Worm (Caenorhabditis elegans): ENCODE data around the gene glr-4.

The glr-4 gene

DNA sequence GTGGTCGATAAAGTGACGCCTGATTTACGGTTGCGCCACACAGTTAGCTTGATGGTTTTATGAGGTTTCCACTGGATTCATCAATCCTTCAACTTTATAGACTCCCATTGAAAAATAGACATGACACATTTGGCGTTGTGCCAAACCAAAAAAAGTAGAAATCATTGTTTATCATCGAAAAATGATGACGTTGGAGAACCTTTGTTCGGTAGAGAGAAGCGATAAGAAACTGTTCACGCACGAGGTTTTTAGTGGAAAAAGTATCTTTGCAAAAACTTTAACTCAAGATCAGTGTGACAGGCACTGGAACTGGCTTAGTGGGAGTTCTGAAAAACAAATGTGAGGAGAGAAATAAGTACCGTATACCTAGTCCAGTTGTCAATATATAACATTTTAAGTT is 19.5 kb upstream of the glr-4 start:
- TF ChIP-seq nhr-237 (tag; optimal IDR thresholded peaks at IDR 0.05) (no peak), flh-1 (GFP tag; optimal IDR thresholded peaks at IDR 0.05) (no peak), sem-2 (GFP tag; optimal IDR thresholded peaks at IDR 0.05) (no peak), ceh-43 (GFP tag; optimal IDR thresholded peaks at IDR 0.05) (no peak), lsy-2 (tag; optimal IDR thresholded peaks at IDR 0.05) (no peak), elt-1 (tag; optimal IDR thresholded peaks at IDR 0.05; ENCODE audit: borderline replicate concordance, insufficient read depth) (no peak), ceh-83 (GFP tag; optimal IDR thresholded peaks at IDR 0.05) (no peak), nhr-12 (tag; optimal IDR thresholded peaks at IDR 0.05) (no peak), pha-4 (tag; optimal IDR thresholded peaks at IDR 0.05) (no peak), zip-8 (tag; optimal IDR thresholded peaks at IDR 0.05) (no peak), ces-1 (GFP tag; optimal IDR thresholded peaks at IDR 0.05) (no peak), lin-32 (GFP tag; optimal IDR thresholded peaks at IDR 0.05) (no peak), drap-1 (GFP tag; optimal IDR thresholded peaks at IDR 0.05) (no peak), sptf-1 (tag; optimal IDR thresholded peaks at IDR 0.05) (no peak), nhr-28 (tag; optimal IDR thresholded peaks at IDR 0.05) (no peak), tbx-8 (GFP tag; optimal IDR thresholded peaks at IDR 0.05) (no peak), M03D4.4 (tag; optimal IDR thresholded peaks at IDR 0.05) (no peak)

DNA sequence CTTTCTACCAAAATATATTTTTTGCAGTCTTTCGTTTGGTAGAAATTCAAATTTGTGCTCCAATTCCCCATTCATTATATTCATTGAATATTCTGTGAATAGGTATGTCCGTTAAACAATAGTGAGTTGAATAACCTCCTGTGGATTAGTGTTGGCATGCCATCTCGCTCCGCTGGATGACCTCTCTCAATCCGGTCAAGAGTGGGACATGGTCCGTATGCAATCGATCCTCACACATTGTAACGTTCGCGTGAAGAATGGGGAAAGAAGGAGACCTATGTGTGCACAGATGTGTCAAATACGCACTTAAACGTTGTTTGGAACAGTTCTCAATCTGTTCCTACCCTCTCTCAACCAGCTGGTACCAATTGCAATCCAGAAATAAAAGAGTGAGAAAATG is 19.1 kb upstream of the glr-4 start:
- TF ChIP-seq unc-62 (GFP tag; optimal IDR thresholded peaks at IDR 0.05) (peak; percentile 11), ceh-39 (tag; optimal IDR thresholded peaks at IDR 0.05) (no peak), nhr-2 (tag; optimal IDR thresholded peaks at IDR 0.05) (peak; percentile 99), snpc-4 (tag; optimal IDR thresholded peaks at IDR 0.05) (no peak), mep-1 (tag; optimal IDR thresholded peaks at IDR 0.05) (peak; percentile 14), lin-32 (GFP tag; optimal IDR thresholded peaks at IDR 0.05) (peak; percentile 48), cnd-1 (tag; optimal IDR thresholded peaks at IDR 0.05) (peak; percentile 79)

DNA sequence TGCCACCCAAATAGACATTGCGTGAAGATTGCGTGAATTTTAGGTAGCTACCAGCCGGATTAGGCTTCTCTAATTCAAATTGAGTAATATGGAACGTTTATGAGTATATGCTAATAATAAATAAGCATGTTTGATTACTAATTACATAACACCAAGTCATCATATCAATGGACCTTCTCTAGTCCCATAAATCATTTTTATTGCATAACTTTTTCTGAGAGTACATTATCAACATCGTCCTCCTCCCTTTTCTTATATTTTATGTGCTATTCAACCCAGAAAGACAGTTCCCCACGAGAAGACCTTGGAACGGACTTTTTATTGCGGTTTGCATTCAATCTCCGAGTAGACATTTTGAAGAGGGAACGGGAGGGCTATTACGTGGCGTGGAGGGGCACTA is 18.2 kb upstream of the glr-4 start:
- TF ChIP-seq mab-5 (tag; optimal IDR thresholded peaks at IDR 0.05) (peak; percentile 46), ceh-83 (GFP tag; optimal IDR thresholded peaks at IDR 0.05) (no peak), M03D4.4 (tag; optimal IDR thresholded peaks at IDR 0.05) (peak; percentile 27), ham-2 (GFP tag; optimal IDR thresholded peaks at IDR 0.05) (peak; percentile 18), nhr-12 (tag; optimal IDR thresholded peaks at IDR 0.05) (peak; percentile 7), ztf-11 (tag; optimal IDR thresholded peaks at IDR 0.05) (peak; percentile 7), nhr-2 (tag; optimal IDR thresholded peaks at IDR 0.05) (peak; percentile 79), ces-1 (GFP tag; optimal IDR thresholded peaks at IDR 0.05) (peak; percentile 50), zip-8 (tag; optimal IDR thresholded peaks at IDR 0.05) (peak; percentile 14), lin-13 (tag; optimal IDR thresholded peaks at IDR 0.05) (no peak), sptf-1 (tag; optimal IDR thresholded peaks at IDR 0.05) (peak; percentile 49), nhr-28 (tag; optimal IDR thresholded peaks at IDR 0.05) (no peak), lin-32 (GFP tag; optimal IDR thresholded peaks at IDR 0.05) (peak; percentile 21), unc-62 (GFP tag; optimal IDR thresholded peaks at IDR 0.05) (peak; percentile 65)

DNA sequence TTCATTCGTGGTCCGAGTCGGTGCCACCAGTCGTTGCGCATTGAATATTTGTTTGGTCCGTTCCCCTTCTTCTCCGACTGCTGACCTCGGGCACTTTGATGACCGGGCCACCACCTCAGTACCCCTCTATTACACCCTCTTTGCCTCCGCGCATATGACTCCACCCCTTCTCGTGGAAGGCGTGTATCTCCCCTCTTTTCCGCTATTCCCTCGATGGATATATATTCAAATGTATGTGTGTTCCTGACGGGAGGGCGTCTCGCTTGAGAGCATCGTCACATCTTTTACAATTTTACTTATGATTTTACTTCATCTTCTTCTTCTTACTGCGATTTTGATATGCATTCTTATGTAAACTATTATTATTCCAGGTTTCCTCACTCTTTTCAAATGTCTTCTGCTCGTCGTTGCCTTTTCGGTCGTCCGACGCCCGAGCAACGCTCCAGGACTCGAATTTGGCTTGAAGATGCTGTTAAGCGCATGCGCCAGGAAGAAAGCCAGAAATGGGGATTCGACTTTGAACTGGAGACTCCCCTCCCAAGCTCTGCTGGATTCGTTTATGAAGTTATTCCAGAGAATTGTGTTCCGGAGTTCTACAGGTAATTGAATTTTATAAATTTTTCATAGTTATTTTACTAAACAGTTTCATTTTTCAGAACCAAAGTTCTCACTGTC is 16.9 kb upstream of the glr-4 start, which contains the start of gene cki-1:
Gene cki-1, plus strand, starts transcription at position 372 of the 675 bp plus-strand sequence.
- TF ChIP-seq ham-2 (GFP tag; optimal IDR thresholded peaks at IDR 0.05) (peak; percentile 3), nhr-237 (tag; optimal IDR thresholded peaks at IDR 0.05) (no peak), drap-1 (GFP tag; optimal IDR thresholded peaks at IDR 0.05) (peak; percentile 29), ceh-39 (tag; optimal IDR thresholded peaks at IDR 0.05) (no peak), nhr-12 (tag; optimal IDR thresholded peaks at IDR 0.05) (no peak), mab-5 (tag; optimal IDR thresholded peaks at IDR 0.05) (no peak), unc-39 (tag; optimal IDR thresholded peaks at IDR 0.05) (no peak), nhr-76 (tag; optimal IDR thresholded peaks at IDR 0.05) (no peak), elt-3 (tag; optimal IDR thresholded peaks at IDR 0.05) (no peak), M03D4.4 (tag; optimal IDR thresholded peaks at IDR 0.05) (peak; percentile 55), unc-120 (tag; optimal IDR thresholded peaks at IDR 0.05; ENCODE audit: poor library complexity, severe bottlenecking) (peak; percentile 49), pha-4 (tag; optimal IDR thresholded peaks at IDR 0.05) (peak; percentile 25), ceh-43 (GFP tag; optimal IDR thresholded peaks at IDR 0.05) (peak; percentile 15), ztf-11 (tag; optimal IDR thresholded peaks at IDR 0.05) (peak; percentile 57), lin-13 (tag; optimal IDR thresholded peaks at IDR 0.05) (peak; percentile 8), cnd-1 (tag; optimal IDR thresholded peaks at IDR 0.05) (no peak), unc-62 (GFP tag; optimal IDR thresholded peaks at IDR 0.05) (no peak), sem-2 (GFP tag; optimal IDR thresholded peaks at IDR 0.05) (no peak), sptf-1 (tag; optimal IDR thresholded peaks at IDR 0.05) (peak; percentile 77), mep-1 (tag; optimal IDR thresholded peaks at IDR 0.05) (no peak), ceh-83 (GFP tag; optimal IDR thresholded peaks at IDR 0.05) (no peak), ces-1 (GFP tag; optimal IDR thresholded peaks at IDR 0.05) (no peak), flh-1 (GFP tag; optimal IDR thresholded peaks at IDR 0.05) (no peak), lin-32 (GFP tag; optimal IDR thresholded peaks at IDR 0.05) (no peak), zip-8 (tag; optimal IDR thresholded peaks at IDR 0.05) (no peak), lsy-2 (tag; optimal IDR thresholded peaks at IDR 0.05) (no peak), mls-2 (tag; optimal IDR thresholded peaks at IDR 0.05) (peak; percentile 42), hlh-1 (tag; optimal IDR thresholded peaks at IDR 0.05) (peak; percentile 54), tbx-8 (GFP tag; optimal IDR thresholded peaks at IDR 0.05) (no peak), nhr-28 (tag; optimal IDR thresholded peaks at IDR 0.05) (no peak), nhr-2 (tag; optimal IDR thresholded peaks at IDR 0.05) (peak; percentile 98), elt-1 (tag; optimal IDR thresholded peaks at IDR 0.05; ENCODE audit: borderline replicate concordance, insufficient read depth) (peak; percentile 23)
